Fruit fly (Drosophila melanogaster): ENCODE measurements around the gene spas.
A peak's percentile ranks its signal among the peaks of the same experiment; 100 is the strongest.

spas gene

DNA sequence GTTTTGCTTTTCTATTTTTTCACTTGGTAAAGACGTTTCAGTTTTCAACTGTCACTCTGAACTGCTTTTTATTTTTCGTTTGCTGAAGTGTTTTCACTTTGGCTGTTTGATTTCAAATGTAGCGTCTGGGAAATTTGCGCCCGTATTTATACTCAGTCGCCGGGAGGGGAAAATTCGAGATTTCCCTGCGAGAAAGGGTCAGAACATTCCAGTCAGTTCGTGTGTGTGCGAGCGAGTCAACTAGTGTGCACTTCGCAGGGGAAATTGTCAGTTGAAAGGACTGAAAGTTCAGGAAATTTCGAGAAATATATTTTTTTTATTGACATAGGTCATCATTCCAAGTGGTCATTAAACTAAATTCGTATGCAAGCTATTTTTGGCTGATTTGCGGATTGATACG, 19.2 kb downstream of the spas start, which contains the start of gene Hsp68:
Gene Hsp68 (minus strand): TSS at position 123 of the 400 bp plus-strand sequence.
- TF ChIP-seq psq (optimal IDR thresholded peaks at IDR 0.05) (no peak), CG8478 (optimal IDR thresholded peaks at IDR 0.05) (peak; percentile 66)

DNA sequence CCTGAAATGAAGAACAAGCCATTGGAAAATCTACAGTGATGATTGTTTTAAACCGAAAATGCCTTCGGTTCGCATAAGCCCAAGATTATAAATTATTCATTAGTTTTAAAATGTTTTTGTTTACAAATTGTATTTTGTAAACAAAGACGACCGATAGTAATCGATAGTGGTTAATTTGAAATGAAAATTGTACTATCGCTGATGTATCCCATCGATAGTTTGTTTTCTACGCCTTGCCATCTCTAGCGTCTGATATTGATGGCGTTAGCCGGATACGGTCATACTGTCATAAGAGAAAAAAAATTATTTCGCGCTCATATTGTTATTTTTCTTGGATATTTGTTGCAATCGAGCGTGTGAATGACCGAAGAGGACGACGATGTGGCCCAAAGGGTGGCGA, 20.0 kb downstream of the spas start, which contains the start of gene SMC1:
Gene SMC1 (plus strand): TSS at position 247 of the 400 bp plus-strand sequence.
- no peak for TF ChIP-seq CG8478 (optimal IDR thresholded peaks at IDR 0.05)
- TF ChIP-seq pan (optimal IDR thresholded peaks at IDR 0.05): no peak
- TF ChIP-seq usp (GFP tag; optimal IDR thresholded peaks at IDR 0.05): no peak
- no peak for TF ChIP-seq psq (optimal IDR thresholded peaks at IDR 0.05)
- TF ChIP-seq Dll (optimal IDR thresholded peaks at IDR 0.05): no peak
- no peak for TF ChIP-seq EcR (GFP tag; optimal IDR thresholded peaks at IDR 0.05)

DNA sequence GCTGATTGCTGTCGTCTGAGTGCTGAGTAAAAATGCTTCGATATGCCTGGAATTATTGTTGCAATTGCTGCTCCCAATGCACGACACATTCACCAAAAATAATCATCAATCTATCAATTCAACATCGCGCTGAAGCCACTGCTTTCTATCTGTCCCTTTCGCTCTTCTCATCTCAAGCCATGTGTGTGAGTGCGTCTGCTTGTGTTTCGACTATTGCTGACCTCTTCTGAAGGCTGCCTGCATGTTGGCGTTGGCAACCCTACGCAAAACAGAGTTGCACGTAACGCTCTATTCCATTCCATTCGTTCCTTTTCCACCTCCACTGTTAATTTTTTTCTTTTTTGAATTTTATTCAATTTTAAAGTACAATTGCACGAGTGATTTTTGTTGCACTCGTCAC, 27.7 kb downstream of the spas start:
- no peak for TF ChIP-seq pan (optimal IDR thresholded peaks at IDR 0.05)
- TF ChIP-seq usp (GFP tag; optimal IDR thresholded peaks at IDR 0.05): no peak
- no peak for TF ChIP-seq EcR (GFP tag; optimal IDR thresholded peaks at IDR 0.05)
- TF ChIP-seq Dll (optimal IDR thresholded peaks at IDR 0.05): no peak
- no peak for TF ChIP-seq psq (optimal IDR thresholded peaks at IDR 0.05)
- no peak for TF ChIP-seq CG8478 (optimal IDR thresholded peaks at IDR 0.05)

DNA sequence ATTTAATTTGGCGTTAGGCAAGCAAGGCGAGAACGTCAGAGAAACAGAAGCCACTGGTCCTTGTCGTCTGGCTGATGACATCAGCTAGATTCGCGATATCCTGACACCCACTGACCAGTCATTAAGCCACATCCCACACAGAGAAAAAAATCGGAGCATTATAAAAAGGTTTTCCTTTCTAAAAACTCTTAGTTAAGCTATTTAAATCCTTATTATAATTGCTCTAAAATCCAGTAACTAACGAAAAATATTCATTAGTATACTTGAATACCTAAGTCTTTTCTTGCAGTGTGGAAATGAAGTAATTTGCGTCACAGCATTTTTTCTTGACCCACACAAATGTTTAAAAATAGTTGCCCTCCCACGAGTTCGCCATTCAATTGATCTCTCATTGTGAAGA, 30.8 kb downstream of the spas start:
- TF ChIP-seq usp (GFP tag; optimal IDR thresholded peaks at IDR 0.05) (no peak), Dll (optimal IDR thresholded peaks at IDR 0.05) (no peak), CG8478 (optimal IDR thresholded peaks at IDR 0.05) (no peak), EcR (GFP tag; optimal IDR thresholded peaks at IDR 0.05) (no peak), pan (optimal IDR thresholded peaks at IDR 0.05) (no peak), psq (optimal IDR thresholded peaks at IDR 0.05) (no peak)

DNA sequence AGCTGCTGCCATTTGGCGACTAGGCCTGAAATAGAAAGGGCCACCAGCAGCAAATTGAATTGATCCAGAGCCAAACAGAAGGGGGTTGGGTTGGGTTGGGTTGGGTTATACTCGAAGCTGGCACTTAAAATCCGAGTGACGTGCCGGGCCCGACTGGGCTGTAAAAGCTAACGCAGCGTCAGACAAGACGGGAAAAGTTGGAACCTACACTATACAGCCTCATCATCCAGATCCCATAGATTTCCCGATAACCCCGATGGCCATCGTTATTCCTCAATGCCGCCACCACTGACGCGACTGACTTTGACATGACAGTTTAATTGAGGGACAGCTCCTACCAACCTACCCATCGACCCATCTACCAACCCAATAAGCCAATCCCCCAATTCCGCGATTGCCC, 31.9 kb downstream of the spas start:
- no peak for TF ChIP-seq CG8478 (optimal IDR thresholded peaks at IDR 0.05)

DNA sequence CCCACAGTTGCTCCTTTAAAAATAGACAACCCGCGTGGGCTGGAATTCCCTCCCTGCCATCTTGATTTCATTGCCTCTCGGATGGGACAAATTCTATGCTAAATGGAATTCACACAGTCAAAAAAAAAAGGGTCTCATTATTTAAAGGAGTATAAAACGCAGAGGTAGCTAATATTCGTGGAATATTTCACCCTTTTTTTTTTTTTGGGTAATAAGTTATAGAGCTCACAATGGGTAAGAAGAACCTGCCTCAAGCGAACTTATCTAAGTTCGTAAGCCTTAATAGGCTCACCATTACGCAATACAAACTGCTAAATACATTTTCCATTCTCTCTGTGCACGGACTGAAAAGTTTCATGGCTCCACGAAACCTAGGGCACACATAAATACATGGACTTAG, 35.7 kb downstream of the spas start:
- TF ChIP-seq pan (optimal IDR thresholded peaks at IDR 0.05) (no peak), CG8478 (optimal IDR thresholded peaks at IDR 0.05) (no peak), EcR (GFP tag; optimal IDR thresholded peaks at IDR 0.05) (no peak), usp (GFP tag; optimal IDR thresholded peaks at IDR 0.05) (no peak), Dll (optimal IDR thresholded peaks at IDR 0.05) (no peak), psq (optimal IDR thresholded peaks at IDR 0.05) (no peak)

DNA sequence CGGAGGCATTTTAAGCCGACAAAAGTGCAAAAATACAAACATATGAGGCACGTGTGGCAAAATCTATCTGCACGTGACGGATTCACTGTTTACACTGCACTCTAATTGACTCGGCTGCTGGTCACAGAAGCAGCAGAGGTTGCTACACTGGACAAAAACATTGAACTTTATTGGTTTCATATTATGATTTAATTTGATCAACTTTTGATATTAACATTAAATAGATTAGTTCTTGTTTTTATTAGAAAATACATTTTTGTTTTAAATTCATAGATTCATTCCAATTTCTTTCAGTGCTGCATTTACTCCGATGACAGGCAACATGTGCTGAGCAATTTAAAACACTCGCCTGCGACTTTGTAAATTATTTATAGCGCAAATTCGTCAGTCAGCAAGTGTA, 41.1 kb downstream of the spas start:
- TF ChIP-seq CG8478 (optimal IDR thresholded peaks at IDR 0.05): no peak
- TF ChIP-seq pan (optimal IDR thresholded peaks at IDR 0.05): no peak
- TF ChIP-seq usp (GFP tag; optimal IDR thresholded peaks at IDR 0.05): no peak
- TF ChIP-seq EcR (GFP tag; optimal IDR thresholded peaks at IDR 0.05): no peak
- no peak for TF ChIP-seq psq (optimal IDR thresholded peaks at IDR 0.05)
- TF ChIP-seq Dll (optimal IDR thresholded peaks at IDR 0.05): no peak

DNA sequence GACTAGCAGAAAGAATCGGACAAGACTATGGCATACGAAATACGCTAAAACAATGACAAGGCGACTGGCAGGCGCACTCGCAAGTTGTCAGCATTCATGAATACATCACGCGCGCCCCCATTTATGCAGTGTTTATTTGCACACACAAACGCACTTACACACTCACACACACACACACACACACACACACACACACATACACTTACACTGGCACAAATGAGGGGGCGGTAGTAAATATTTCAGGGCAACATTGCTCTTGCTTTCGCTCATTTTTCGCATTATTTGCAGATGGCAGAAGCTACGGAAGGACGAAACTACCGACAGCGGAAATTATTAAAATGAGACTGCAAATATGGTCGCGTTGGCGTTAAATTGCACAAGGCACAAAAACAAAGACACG, 41.6 kb downstream of the spas start:
- TF ChIP-seq usp (GFP tag; optimal IDR thresholded peaks at IDR 0.05) (no peak), Dll (optimal IDR thresholded peaks at IDR 0.05) (no peak), CG8478 (optimal IDR thresholded peaks at IDR 0.05) (no peak), pan (optimal IDR thresholded peaks at IDR 0.05) (no peak), psq (optimal IDR thresholded peaks at IDR 0.05) (no peak), EcR (GFP tag; optimal IDR thresholded peaks at IDR 0.05) (no peak)

DNA sequence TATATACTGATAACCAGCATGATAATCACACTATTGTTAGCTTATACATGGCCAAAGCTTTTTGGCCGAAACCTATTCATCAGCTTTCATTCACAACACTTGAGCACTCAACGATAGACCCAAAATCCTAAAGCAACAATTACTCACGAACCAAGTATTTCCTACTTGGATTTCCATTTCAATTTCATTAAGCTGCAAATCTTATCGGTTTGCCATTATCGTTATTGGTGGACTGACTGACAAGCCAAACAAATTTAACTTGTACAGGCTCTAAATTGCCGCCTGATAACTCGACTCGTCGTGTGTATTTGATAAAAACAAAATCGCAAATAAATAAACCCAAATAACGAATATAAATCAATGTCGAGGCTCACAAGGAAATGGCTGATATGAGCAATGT, 47.0 kb downstream of the spas start:
- no peak for TF ChIP-seq pan (optimal IDR thresholded peaks at IDR 0.05)

DNA sequence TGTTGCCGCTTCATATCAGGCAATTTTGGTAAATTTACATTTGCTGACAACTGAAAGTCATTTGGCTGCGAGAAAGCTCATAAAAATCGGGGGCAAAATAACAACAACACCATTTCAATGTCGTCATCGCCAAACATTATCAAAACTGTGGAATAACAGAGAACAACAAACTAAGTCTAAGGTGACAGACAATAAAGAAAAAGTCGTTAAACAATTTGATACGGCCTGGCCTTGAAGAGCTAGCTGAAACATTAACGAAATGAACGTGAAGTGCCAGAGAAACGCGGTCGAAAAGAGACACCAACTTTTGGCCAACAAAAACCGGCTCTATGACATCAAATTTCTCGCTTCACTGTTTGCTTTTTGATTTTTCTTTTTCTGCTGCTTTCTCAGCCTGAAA, 52.1 kb downstream of the spas start:
- TF ChIP-seq EcR (GFP tag; optimal IDR thresholded peaks at IDR 0.05): no peak
- no peak for TF ChIP-seq usp (GFP tag; optimal IDR thresholded peaks at IDR 0.05)
- no peak for TF ChIP-seq Dll (optimal IDR thresholded peaks at IDR 0.05)
- no peak for TF ChIP-seq CG8478 (optimal IDR thresholded peaks at IDR 0.05)
- TF ChIP-seq psq (optimal IDR thresholded peaks at IDR 0.05): no peak
- TF ChIP-seq pan (optimal IDR thresholded peaks at IDR 0.05): no peak

DNA sequence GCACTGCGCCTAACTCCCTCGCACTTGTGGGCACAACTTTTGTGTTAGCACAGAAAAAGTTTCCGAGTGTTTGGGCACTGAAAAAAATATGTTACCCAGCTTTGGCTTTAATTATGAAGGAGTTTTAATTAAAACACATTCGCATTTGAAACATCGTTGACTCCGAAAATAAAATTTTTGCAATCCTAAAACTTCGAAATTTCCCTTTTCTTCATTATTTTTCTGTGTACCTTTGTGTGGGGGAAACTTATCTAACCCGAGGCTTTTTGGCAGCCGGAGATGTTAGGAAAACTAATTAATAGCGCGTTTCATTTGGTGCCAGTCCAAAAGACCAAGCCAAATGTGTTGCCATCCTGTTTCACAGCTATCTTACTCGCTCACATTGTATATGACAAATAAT, 53.6 kb downstream of the spas start:
- no peak for TF ChIP-seq CG8478 (optimal IDR thresholded peaks at IDR 0.05)
- no peak for TF ChIP-seq Dll (optimal IDR thresholded peaks at IDR 0.05)

All from whole organism.